Fruit fly (Drosophila melanogaster) S2 (cell line): ENCODE results near the gene CG10477.

Experiments
- CG8478 ChIP-seq: fragments of >200 bp; optimal IDR thresholded peaks from 2 replicates; lab custom pipeline; 2018
- CTCF ChIP-seq, 2 experiments: fragments of >200 bp; optimal IDR thresholded peaks; 2 replicates each; lab custom pipeline; 2018

DNA sequence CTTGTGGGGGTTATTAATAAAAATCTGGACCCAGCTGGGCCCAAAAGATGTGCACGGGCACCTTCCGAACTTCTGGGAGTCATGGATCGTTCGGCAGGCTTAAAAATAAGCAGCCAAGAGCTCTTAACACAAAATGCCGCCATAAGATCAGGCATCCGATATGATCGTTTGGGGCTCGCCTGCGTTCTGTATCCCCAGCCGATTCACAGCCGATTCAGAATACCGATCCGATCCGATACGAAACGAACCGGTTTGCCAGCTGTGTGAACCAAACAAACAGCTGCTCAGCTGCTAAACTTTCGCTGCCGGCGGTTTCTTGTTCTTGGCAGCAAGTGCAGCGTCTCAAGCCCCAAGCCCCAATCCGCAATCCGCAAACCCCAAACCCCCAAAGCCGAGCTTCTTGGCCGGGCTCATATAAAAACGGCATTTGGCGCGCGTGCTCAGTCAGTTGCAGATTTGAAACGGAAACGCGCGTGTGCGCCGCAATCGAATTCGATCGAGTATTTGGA lies 31.5 kb upstream of the CG10477 start, which contains the start of gene CG42269:
- TF ChIP-seq CG8478 (lab: Kevin White, UChicago) (no peak), CTCF (optimal IDR thresholded peaks at IDR 0.05; lab: Kevin White, UChicago) (no peak)
